Fruit fly (Drosophila melanogaster): ENCODE data around the gene CG42635.

DNA sequence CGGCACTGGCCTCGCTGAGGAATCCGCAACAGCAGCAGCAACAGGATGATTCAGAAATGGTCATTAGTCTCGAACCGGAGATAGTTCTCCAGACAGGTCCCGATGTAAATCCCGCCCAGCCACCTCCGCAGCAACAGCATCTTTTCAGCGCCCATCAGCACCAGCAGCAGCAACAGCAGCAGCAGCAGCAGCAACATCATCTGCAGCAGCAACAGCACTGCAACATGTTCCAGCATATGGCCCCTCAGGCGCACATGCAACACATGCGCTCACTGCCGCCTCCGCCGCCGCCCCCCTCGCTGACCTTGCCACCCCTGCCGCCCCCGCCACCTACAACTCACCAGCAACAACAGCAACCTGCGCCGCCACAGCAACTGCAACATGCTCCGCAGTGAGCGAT, 34.7 kb upstream of the CG42635 start:
- TF ChIP-seq Pif1B (GFP tag; optimal IDR thresholded peaks at IDR 0.05): no peak
- no peak for TF ChIP-seq EcR (GFP tag; optimal IDR thresholded peaks at IDR 0.05)
- TF ChIP-seq CG9948 (tag; optimal IDR thresholded peaks at IDR 0.05): no peak
- TF ChIP-seq CG8159 (tag; optimal IDR thresholded peaks at IDR 0.05): no peak
- TF ChIP-seq Pif1A (GFP tag; optimal IDR thresholded peaks at IDR 0.05): no peak
